Worm (Caenorhabditis elegans): ENCODE measurements around the gene C08B11.9.

C08B11.9 gene

DNA sequence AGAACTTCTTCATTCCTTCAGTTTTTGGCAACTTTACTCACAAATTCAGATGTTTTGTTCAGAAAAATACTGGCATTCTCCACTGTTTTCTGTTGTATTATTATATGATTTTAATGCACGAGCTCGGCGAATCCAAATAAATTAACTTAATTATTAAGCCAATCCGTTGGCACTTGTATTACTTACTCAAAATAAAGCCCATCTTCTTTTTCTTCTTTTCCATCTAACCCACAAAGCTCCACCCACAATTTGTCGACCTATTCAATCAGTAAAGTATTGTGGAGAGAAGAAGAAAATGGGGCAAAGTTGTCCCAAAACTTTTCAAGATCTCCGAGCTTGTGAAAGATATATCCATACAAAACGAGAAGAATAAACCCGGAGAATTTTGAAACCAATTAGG lies 46.7 kb downstream of the C08B11.9 start:
- TF ChIP-seq ztf-23 (GFP tag; IDR thresholded peaks at IDR 0.05) (no peak), klf-2 (GFP tag; conservative IDR thresholded peaks at IDR 0.05) (no peak), T22C8.4 (GFP tag; IDR thresholded peaks at IDR 0.05) (no peak), tab-1 (GFP tag; IDR thresholded peaks at IDR 0.05) (no peak), cog-1 (tag; optimal IDR thresholded peaks at IDR 0.05) (no peak), ref-1 (GFP tag; conservative IDR thresholded peaks at IDR 0.05) (no peak), flt-1 (GFP tag; IDR thresholded peaks at IDR 0.05) (no peak), med-1 (GFP tag; optimal IDR thresholded peaks at IDR 0.05; ENCODE audit: insufficient read depth) (no peak), ztf-29 (GFP tag; IDR thresholded peaks at IDR 0.05) (no peak)

- TF ChIP-seq flt-1 (GFP tag; IDR thresholded peaks at IDR 0.05), result no peak
- no peak for TF ChIP-seq med-1 (GFP tag; optimal IDR thresholded peaks at IDR 0.05; ENCODE audit: insufficient read depth)
- TF ChIP-seq ref-1 (GFP tag; conservative IDR thresholded peaks at IDR 0.05), result no peak
- no peak for TF ChIP-seq cog-1 (tag; optimal IDR thresholded peaks at IDR 0.05)
- no peak for TF ChIP-seq klf-2 (GFP tag; conservative IDR thresholded peaks at IDR 0.05)
Measured at ce11 chrII:7990192-7990591, 47.8 kb downstream of the C08B11.9 start.
